Worm (Caenorhabditis elegans) whole organism, mixed stage, embryonic: Measurements from ENCODE around the gene ZK105.5.

Experiments used
- M03D4.4 ChIP-seq: sonication (generic microtip); optimal IDR thresholded peaks from 2 replicates; lab custom pipeline; 2017; ENCODE audit warnings: mild to moderate bottlenecking, missing genetic modification characterization, missing compliant biosample characterization
- bed-3 ChIP-seq: fragments of 200-800 bp; sonication (Bioruptor generic); optimal IDR thresholded peaks from 3 replicates; lab custom pipeline; 2018; ENCODE audit warnings: mild to moderate bottlenecking, missing genetic modification characterization, moderate library complexity, missing compliant biosample characterization
- ceh-39 ChIP-seq: fragments of 150-350 bp; optimal IDR thresholded peaks from 2 replicates; lab custom pipeline; 2014; ENCODE audit warnings: missing biosample characterization, missing genetic modification characterization
- ceh-43 ChIP-seq: fragments of 200-800 bp; sonication (Bioruptor generic); optimal IDR thresholded peaks from 2 replicates; lab custom pipeline; 2018; ENCODE audit warnings: mild to moderate bottlenecking, missing genetic modification characterization, moderate library complexity, missing compliant biosample characterization
- ceh-83 ChIP-seq: fragments of 200-800 bp; sonication (Bioruptor generic); optimal IDR thresholded peaks from 2 replicates; lab custom pipeline; 2018; ENCODE audit warnings: mild to moderate bottlenecking, missing genetic modification characterization, missing compliant biosample characterization
- ces-1 ChIP-seq: fragments of 150-350 bp; optimal IDR thresholded peaks from 2 replicates; lab custom pipeline; 2014; ENCODE audit warnings: missing biosample characterization, missing genetic modification reagents, missing genetic modification characterization
- cnd-1 ChIP-seq: fragments of 200-800 bp; sonication (Bioruptor generic); optimal IDR thresholded peaks from 2 replicates; lab custom pipeline; 2018; ENCODE audit warnings: mild to moderate bottlenecking, missing genetic modification characterization, missing compliant biosample characterization
- drap-1 ChIP-seq: fragments of 200-800 bp; sonication (Bioruptor generic); optimal IDR thresholded peaks from 3 replicates; lab custom pipeline; 2018; ENCODE audit warnings: mild to moderate bottlenecking, missing genetic modification characterization, missing compliant biosample characterization
- elt-1 ChIP-seq: sonication (generic microtip); optimal IDR thresholded peaks from 2 replicates; lab custom pipeline; 2017; ENCODE audit warnings: missing genetic modification characterization, mild to moderate bottlenecking, missing compliant biosample characterization, antibody characterized with exemption, moderate library complexity, borderline replicate concordance; ENCODE audit not compliant: insufficient read depth
- elt-3 ChIP-seq: fragments of 150-350 bp; optimal IDR thresholded peaks from 2 replicates; lab custom pipeline; 2014; ENCODE audit warnings: missing biosample characterization, missing genetic modification characterization
- flh-1 ChIP-seq: fragments of 200-800 bp; sonication (Bioruptor generic); optimal IDR thresholded peaks from 2 replicates; lab custom pipeline; 2018; ENCODE audit warnings: mild to moderate bottlenecking, missing genetic modification characterization, moderate library complexity, missing compliant biosample characterization
- ham-2 ChIP-seq: fragments of 200-800 bp; sonication (Bioruptor generic); optimal IDR thresholded peaks from 2 replicates; lab custom pipeline; 2018; ENCODE audit warnings: mild to moderate bottlenecking, missing genetic modification characterization, missing compliant biosample characterization
- hlh-1 ChIP-seq: fragments of 150-350 bp; optimal IDR thresholded peaks from 2 replicates; lab custom pipeline; 2014; ENCODE audit warnings: missing biosample characterization, missing genetic modification reagents, missing genetic modification characterization
- lin-13 ChIP-seq: fragments of 150-350 bp; optimal IDR thresholded peaks from 2 replicates; lab custom pipeline; 2014; ENCODE audit warnings: missing biosample characterization, missing genetic modification characterization
- lin-32 ChIP-seq: fragments of 200-800 bp; sonication (Bioruptor generic); optimal IDR thresholded peaks from 2 replicates; lab custom pipeline; 2018; ENCODE audit warnings: mild to moderate bottlenecking, missing genetic modification characterization, missing compliant biosample characterization
- lsy-2 ChIP-seq: fragments of 150-350 bp; optimal IDR thresholded peaks from 2 replicates; lab custom pipeline; 2014; ENCODE audit warnings: missing biosample characterization, missing genetic modification characterization
- mab-5 ChIP-seq: fragments of 150-350 bp; optimal IDR thresholded peaks from 2 replicates; lab custom pipeline; 2014; ENCODE audit warnings: missing biosample characterization, missing genetic modification characterization
- mep-1 ChIP-seq: fragments of 150-350 bp; optimal IDR thresholded peaks from 2 replicates; lab custom pipeline; 2017; ENCODE audit warnings: missing biosample characterization, missing genetic modification reagents, missing genetic modification characterization, inconsistent platforms
- nhr-2 ChIP-seq: fragments of 150-350 bp; optimal IDR thresholded peaks from 2 replicates; lab custom pipeline; 2014; ENCODE audit warnings: missing biosample characterization, missing genetic modification characterization
- nhr-28 ChIP-seq: fragments of 150-350 bp; optimal IDR thresholded peaks from 2 replicates; lab custom pipeline; 2014; ENCODE audit warnings: missing biosample characterization, missing genetic modification characterization
- nhr-76 ChIP-seq: sonication (generic microtip); optimal IDR thresholded peaks from 2 replicates; lab custom pipeline; 2017; ENCODE audit warnings: missing biosample characterization, missing genetic modification characterization
- pha-4 ChIP-seq: fragments of 150-350 bp; optimal IDR thresholded peaks from 2 replicates; lab custom pipeline; 2018; ENCODE audit warnings: missing biosample characterization, missing genetic modification reagents, missing genetic modification characterization
- sem-2 ChIP-seq: fragments of 200-800 bp; sonication (Bioruptor generic); optimal IDR thresholded peaks from 2 replicates; lab custom pipeline; 2018; ENCODE audit warnings: mild to moderate bottlenecking, missing genetic modification characterization, missing compliant biosample characterization
- sptf-1 ChIP-seq: sonication (generic microtip); optimal IDR thresholded peaks from 2 replicates; lab custom pipeline; 2017; ENCODE audit warnings: mild to moderate bottlenecking, missing genetic modification characterization, moderate library complexity, missing compliant biosample characterization
- tbx-8 ChIP-seq: fragments of 200-800 bp; sonication (Bioruptor generic); optimal IDR thresholded peaks from 2 replicates; lab custom pipeline; 2018; ENCODE audit warnings: mild to moderate bottlenecking, missing genetic modification characterization, moderate library complexity, missing compliant biosample characterization
- unc-120 ChIP-seq: sonication (generic microtip); optimal IDR thresholded peaks from 2 replicates; lab custom pipeline; 2017; ENCODE audit warnings: missing genetic modification characterization, missing compliant biosample characterization; ENCODE audit not compliant: poor library complexity, severe bottlenecking
- unc-39 ChIP-seq: fragments of 150-350 bp; optimal IDR thresholded peaks from 2 replicates; lab custom pipeline; 2014; ENCODE audit warnings: missing biosample characterization, missing genetic modification characterization
- unc-62 ChIP-seq: fragments of 150-350 bp; optimal IDR thresholded peaks from 2 replicates; lab custom pipeline; 2014; ENCODE audit warnings: missing biosample characterization, missing genetic modification reagents, missing genetic modification characterization
- zip-8 ChIP-seq: fragments of 150-350 bp; optimal IDR thresholded peaks from 2 replicates; lab custom pipeline; 2014; ENCODE audit warnings: missing biosample characterization, missing genetic modification characterization
- ztf-11 ChIP-seq: fragments of 150-350 bp; optimal IDR thresholded peaks from 2 replicates; lab custom pipeline; 2014; ENCODE audit warnings: missing biosample characterization, missing genetic modification characterization

The ZK105.5 gene

ce11 chrV:7745386-7745785 is 27.9 kb upstream of the ZK105.5 start:
- no peak for TF ChIP-seq unc-120 (tag; lab: Kevin White, UChicago)
- no peak for TF ChIP-seq hlh-1
- TF ChIP-seq mep-1 (tag; lab: Kevin White, UChicago), result no peak
- no peak for TF ChIP-seq lin-13 (tag; lab: Kevin White, UChicago)
- TF ChIP-seq unc-62, result no peak
- no peak for TF ChIP-seq lsy-2
- no peak for TF ChIP-seq ham-2 (GFP tag; lab: Kevin White, UChicago)
- no peak for TF ChIP-seq elt-3
- no peak for TF ChIP-seq flh-1 (GFP tag; lab: Kevin White, UChicago)
- TF ChIP-seq elt-1 (tag; lab: Kevin White, UChicago), result no peak
- TF ChIP-seq M03D4.4 (tag; lab: Kevin White, UChicago), result no peak
- no peak for TF ChIP-seq ceh-83 (GFP tag; lab: Kevin White, UChicago)
- TF ChIP-seq unc-39 (tag; lab: Kevin White, UChicago), result no peak
- TF ChIP-seq mab-5 (tag; lab: Kevin White, UChicago), result no peak
- no peak for TF ChIP-seq sptf-1 (tag; lab: Kevin White, UChicago)
- no peak for TF ChIP-seq ceh-43

- TF ChIP-seq ceh-39 (tag; lab: Kevin White, UChicago) (no peak), elt-3 (no peak), zip-8 (tag; lab: Kevin White, UChicago) (no peak), bed-3 (GFP tag; lab: Kevin White, UChicago) (no peak), lsy-2 (no peak), ces-1 (no peak), nhr-76 (tag; lab: Kevin White, UChicago) (no peak), flh-1 (GFP tag; lab: Kevin White, UChicago) (no peak), nhr-28 (tag; lab: Kevin White, UChicago) (no peak), drap-1 (no peak), elt-1 (tag; lab: Kevin White, UChicago) (no peak), unc-120 (tag; lab: Kevin White, UChicago) (no peak), M03D4.4 (tag; lab: Kevin White, UChicago) (no peak), ztf-11 (tag; lab: Kevin White, UChicago) (no peak), mep-1 (tag; lab: Kevin White, UChicago) (no peak), unc-39 (tag; lab: Kevin White, UChicago) (no peak), hlh-1 (no peak), ham-2 (GFP tag; lab: Kevin White, UChicago) (no peak)
Observed at ce11 chrV:7744068-7744467, 26.5 kb upstream of the ZK105.5 start.

- TF ChIP-seq sem-2 (GFP tag; lab: Kevin White, UChicago) (no peak), mab-5 (tag; lab: Kevin White, UChicago) (no peak), flh-1 (GFP tag; lab: Kevin White, UChicago) (no peak), unc-62 (no peak), mep-1 (tag; lab: Kevin White, UChicago) (no peak), cnd-1 (no peak), nhr-76 (tag; lab: Kevin White, UChicago) (no peak), ham-2 (GFP tag; lab: Kevin White, UChicago) (no peak), lin-32 (no peak), ceh-43 (no peak), ceh-83 (GFP tag; lab: Kevin White, UChicago) (no peak), lsy-2 (no peak), bed-3 (GFP tag; lab: Kevin White, UChicago) (no peak), pha-4 (no peak), drap-1 (no peak), lin-13 (tag; lab: Kevin White, UChicago) (no peak), ztf-11 (tag; lab: Kevin White, UChicago) (no peak)
Observed at ce11 chrV:7742485-7742959, 25.0 kb upstream of the ZK105.5 start, which contains the start of gene fbxl-5. fbxl-5 (plus strand) TSS chrV:7742909.

ce11 chrV:7741918-7742317 is 24.4 kb upstream of the ZK105.5 start:
- TF ChIP-seq pha-4 (no peak), zip-8 (tag; lab: Kevin White, UChicago) (peak; percentile 77), lin-13 (tag; lab: Kevin White, UChicago) (no peak), nhr-28 (tag; lab: Kevin White, UChicago) (no peak), unc-62 (peak; percentile 55), nhr-2 (peak; percentile 100), drap-1 (no peak), ceh-83 (GFP tag; lab: Kevin White, UChicago) (no peak), ham-2 (GFP tag; lab: Kevin White, UChicago) (no peak), nhr-76 (tag; lab: Kevin White, UChicago) (no peak), elt-1 (tag; lab: Kevin White, UChicago) (no peak), tbx-8 (no peak), ceh-39 (tag; lab: Kevin White, UChicago) (no peak), sem-2 (GFP tag; lab: Kevin White, UChicago) (no peak)
